Worm (Caenorhabditis elegans) whole organism, young adult: Measurements from ENCODE around the gene cee-1.

Experiments used
- B0019.2 ChIP-seq: fragments of 200-800 bp; sonication (Bioruptor generic); conservative IDR thresholded peaks from 2 replicates; pipeline ENCODE4 v1.3.6; 2022; ENCODE audit warnings: missing genetic modification reagents, missing genetic modification characterization, missing compliant biosample characterization
- F23B12.7 ChIP-seq: sonication (generic microtip); optimal IDR thresholded peaks from 2 replicates; lab custom pipeline; 2017; ENCODE audit warnings: missing genetic modification characterization, mild to moderate bottlenecking, missing compliant biosample characterization, antibody characterized with exemption, moderate library complexity; ENCODE audit not compliant: insufficient read depth
- aptf-2 ChIP-seq: fragments of 200-800 bp; sonication (Bioruptor generic); conservative IDR thresholded peaks from 2 replicates; pipeline ENCODE4 v1.3.6; 2022; ENCODE audit warnings: missing genetic modification reagents, missing genetic modification characterization, missing compliant biosample characterization
- cebp-1 ChIP-seq, 2 experiments: fragments of 200-800 bp in 1 of 2; sonication (Bioruptor generic) in 1 of 2; sonication (generic microtip) in 1 of 2; IDR thresholded peaks in 1 of 2; optimal IDR thresholded peaks in 1 of 2; 2 replicates each; pipeline versions ENCODE4 v1.3.6 to Lab custom; 2017 to 2022; ENCODE audit warnings: missing compliant biosample characterization in 2 of 2, missing genetic modification characterization in 2 of 2, mild to moderate bottlenecking in 1 of 2, missing genetic modification reagents in 1 of 2, moderate library complexity in 1 of 2
- snpc-4 ChIP-seq, 5 experiments: fragments of 150-350 bp in 1 of 5; sonication (generic microtip) in 4 of 5; optimal IDR thresholded peaks; 2 replicates each; lab custom pipeline; 2014 to 2018; ENCODE audit warnings: missing genetic modification characterization in 5 of 5, missing biosample characterization in 3 of 5, antibody characterized with exemption in 2 of 5, mild to moderate bottlenecking in 2 of 5, missing compliant biosample characterization in 2 of 5, missing genotype in 2 of 5, moderate library complexity in 2 of 5, missing genetic modification reagents in 1 of 5

- TF ChIP-seq B0019.2 (GFP tag; lab: Robert Waterston, UW) (no peak), snpc-4 (GFP tag; optimal IDR thresholded peaks at IDR 0.05; lab: Kevin White, UChicago) (no peak), snpc-4 (tag; optimal IDR thresholded peaks at IDR 0.05; lab: Kevin White, UChicago) (no peak), aptf-2 (no peak), cebp-1 (GFP tag; IDR thresholded peaks at IDR 0.05; lab: Robert Waterston, UW) (no peak), cebp-1 (tag; optimal IDR thresholded peaks at IDR 0.05; lab: Kevin White, UChicago) (no peak), F23B12.7 (tag; lab: Kevin White, UChicago) (no peak)
Observed at ce11 chrIII:4895313-4895712, 17.2 kb upstream of the cee-1 start.
